Worm (Caenorhabditis elegans): ENCODE results near the gene srh-142.

Gene srh-142

ce11 chrV:16445676-16446075, 15.1 kb downstream of the srh-142 start, which contains the start of gene T08G3.6:
Gene T08G3.6 (plus strand): TSS chrV:16445976.
- TF ChIP-seq nhr-237 (tag; optimal IDR thresholded peaks at IDR 0.05) (no peak), pha-4 (tag; optimal IDR thresholded peaks at IDR 0.05) (no peak)

ce11 chrV:16443626-16444025, 17.1 kb downstream of the srh-142 start, which contains the start of gene srh-141:
Gene srh-141 (plus strand): TSS chrV:16443926.
- TF ChIP-seq ceh-43 (GFP tag; optimal IDR thresholded peaks at IDR 0.05) (no peak), bed-3 (GFP tag; optimal IDR thresholded peaks at IDR 0.05) (no peak), hlh-1 (tag; optimal IDR thresholded peaks at IDR 0.05) (no peak), mep-1 (tag; optimal IDR thresholded peaks at IDR 0.05) (no peak), drap-1 (GFP tag; optimal IDR thresholded peaks at IDR 0.05) (no peak), blmp-1 (tag; optimal IDR thresholded peaks at IDR 0.05) (no peak), zip-8 (tag; optimal IDR thresholded peaks at IDR 0.05) (no peak), nhr-28 (tag; optimal IDR thresholded peaks at IDR 0.05) (no peak), elt-1 (tag; optimal IDR thresholded peaks at IDR 0.05; ENCODE audit: borderline replicate concordance, insufficient read depth) (no peak)

ce11 chrV:16437546-16437945, 23.2 kb downstream of the srh-142 start, which contains the start of gene F26D2.15:
Gene F26D2.15 (plus strand): TSS chrV:16437846.
- TF ChIP-seq ham-2 (GFP tag; optimal IDR thresholded peaks at IDR 0.05) (no peak), lsy-2 (tag; optimal IDR thresholded peaks at IDR 0.05) (no peak), sptf-1 (tag; optimal IDR thresholded peaks at IDR 0.05) (no peak), bed-3 (GFP tag; optimal IDR thresholded peaks at IDR 0.05) (no peak), zip-8 (tag; optimal IDR thresholded peaks at IDR 0.05) (no peak)

ce11 chrV:16435510-16435909, 25.3 kb downstream of the srh-142 start, which contains the start of the genes F26D2.13 and F26D2.14:
Gene F26D2.13 (minus strand): TSS chrV:16435610.
Gene F26D2.14 (plus strand): TSS chrV:16435855.
- TF ChIP-seq elt-3 (tag; optimal IDR thresholded peaks at IDR 0.05) (no peak), M03D4.4 (tag; optimal IDR thresholded peaks at IDR 0.05) (no peak), lsy-2 (tag; optimal IDR thresholded peaks at IDR 0.05) (no peak), ces-1 (GFP tag; optimal IDR thresholded peaks at IDR 0.05) (no peak), lin-32 (GFP tag; optimal IDR thresholded peaks at IDR 0.05) (no peak), ceh-39 (tag; optimal IDR thresholded peaks at IDR 0.05) (no peak), drap-1 (GFP tag; optimal IDR thresholded peaks at IDR 0.05) (no peak), nhr-12 (tag; optimal IDR thresholded peaks at IDR 0.05) (no peak), unc-39 (tag; optimal IDR thresholded peaks at IDR 0.05) (no peak), lin-13 (tag; optimal IDR thresholded peaks at IDR 0.05) (no peak), pha-4 (tag; optimal IDR thresholded peaks at IDR 0.05) (no peak), cnd-1 (tag; optimal IDR thresholded peaks at IDR 0.05) (no peak), ceh-83 (GFP tag; optimal IDR thresholded peaks at IDR 0.05) (no peak), nhr-237 (tag; optimal IDR thresholded peaks at IDR 0.05) (no peak), unc-120 (tag; optimal IDR thresholded peaks at IDR 0.05; ENCODE audit: poor library complexity, severe bottlenecking) (no peak), zip-8 (tag; optimal IDR thresholded peaks at IDR 0.05) (no peak), sptf-1 (tag; optimal IDR thresholded peaks at IDR 0.05) (no peak), snpc-4 (tag; optimal IDR thresholded peaks at IDR 0.05) (no peak), elt-1 (tag; optimal IDR thresholded peaks at IDR 0.05; ENCODE audit: borderline replicate concordance, insufficient read depth) (no peak), nhr-2 (tag; optimal IDR thresholded peaks at IDR 0.05) (no peak)

ce11 chrV:16433471-16433870, 27.3 kb downstream of the srh-142 start, which contains the start of gene clec-234:
Gene clec-234 (minus strand): TSS chrV:16433571.
- no peak for TF ChIP-seq cnd-1 (tag; optimal IDR thresholded peaks at IDR 0.05)
- TF ChIP-seq unc-39 (tag; optimal IDR thresholded peaks at IDR 0.05): no peak
- no peak for TF ChIP-seq hlh-1 (tag; optimal IDR thresholded peaks at IDR 0.05)
- no peak for TF ChIP-seq unc-120 (tag; optimal IDR thresholded peaks at IDR 0.05; ENCODE audit: poor library complexity, severe bottlenecking)
- no peak for TF ChIP-seq M03D4.4 (tag; optimal IDR thresholded peaks at IDR 0.05)
- TF ChIP-seq snpc-4 (tag; optimal IDR thresholded peaks at IDR 0.05): no peak
- no peak for TF ChIP-seq lin-13 (tag; optimal IDR thresholded peaks at IDR 0.05)
- no peak for TF ChIP-seq drap-1 (GFP tag; optimal IDR thresholded peaks at IDR 0.05)
- TF ChIP-seq mab-5 (tag; optimal IDR thresholded peaks at IDR 0.05): no peak
- TF ChIP-seq nhr-237 (tag; optimal IDR thresholded peaks at IDR 0.05): no peak
- no peak for TF ChIP-seq ztf-11 (tag; optimal IDR thresholded peaks at IDR 0.05)
- no peak for TF ChIP-seq lsy-2 (tag; optimal IDR thresholded peaks at IDR 0.05)

- TF ChIP-seq sem-2 (GFP tag; optimal IDR thresholded peaks at IDR 0.05): no peak
- TF ChIP-seq sptf-1 (tag; optimal IDR thresholded peaks at IDR 0.05): no peak
- TF ChIP-seq unc-62 (GFP tag; optimal IDR thresholded peaks at IDR 0.05): no peak
- TF ChIP-seq hlh-1 (tag; optimal IDR thresholded peaks at IDR 0.05): no peak
- no peak for TF ChIP-seq M03D4.4 (tag; optimal IDR thresholded peaks at IDR 0.05)
- TF ChIP-seq elt-3 (tag; optimal IDR thresholded peaks at IDR 0.05): no peak
- no peak for TF ChIP-seq nhr-2 (tag; optimal IDR thresholded peaks at IDR 0.05)
- no peak for TF ChIP-seq nhr-28 (tag; optimal IDR thresholded peaks at IDR 0.05)
- TF ChIP-seq ham-2 (GFP tag; optimal IDR thresholded peaks at IDR 0.05): no peak
- TF ChIP-seq lsy-2 (tag; optimal IDR thresholded peaks at IDR 0.05): no peak
- TF ChIP-seq bed-3 (GFP tag; optimal IDR thresholded peaks at IDR 0.05): no peak
- TF ChIP-seq mep-1 (tag; optimal IDR thresholded peaks at IDR 0.05): no peak
- TF ChIP-seq mls-2 (tag; optimal IDR thresholded peaks at IDR 0.05): no peak
- no peak for TF ChIP-seq zip-8 (tag; optimal IDR thresholded peaks at IDR 0.05)
- no peak for TF ChIP-seq lin-32 (GFP tag; optimal IDR thresholded peaks at IDR 0.05)
These were observed 30.8 kb downstream of the srh-142 start, which contains the start of gene str-73 for ce11 chrV:16429940-16430339. Gene str-73 (plus strand): TSS chrV:16430240.

All from whole organism, mixed stage, embryonic.